Worm (Caenorhabditis elegans) whole organism, L4 larva: ENCODE results near the gene D2023.1.

ENCODE experiments used
- F26F4.8 ChIP-seq: fragments of 200-800 bp; sonication (Bioruptor generic); conservative IDR thresholded peaks from 2 replicates; pipeline ENCODE4 v1.3.6; 2022; ENCODE audit warnings: missing genetic modification characterization, missing compliant biosample characterization
- F37D6.2 ChIP-seq: sonication (generic microtip); optimal IDR thresholded peaks from 2 replicates; lab custom pipeline; 2016; ENCODE audit warnings: mild to moderate bottlenecking, missing genetic modification characterization, missing compliant biosample characterization
- F44E2.7 ChIP-seq: fragments of 200-800 bp; sonication (Bioruptor generic); IDR thresholded peaks from 2 replicates; pipeline ENCODE4 v2.1.2; 2022; ENCODE audit warnings: missing genetic modification characterization, missing compliant biosample characterization
- T20F7.1 ChIP-seq: fragments of 200-800 bp; sonication (Bioruptor generic); optimal IDR thresholded peaks from 2 replicates; lab custom pipeline; 2018; ENCODE audit warnings: mild to moderate bottlenecking, missing genetic modification characterization, missing compliant biosample characterization
- Y105C5A.15 ChIP-seq: fragments of 200-800 bp; sonication (Bioruptor generic); IDR thresholded peaks from 2 replicates; pipeline ENCODE4 v1.3.6; 2022; ENCODE audit warnings: missing genetic modification characterization, missing compliant biosample characterization
- Y75B8A.6 ChIP-seq: fragments of 200-800 bp; sonication (Bioruptor generic); IDR thresholded peaks from 2 replicates; pipeline ENCODE4 v1.3.6; 2022; ENCODE audit warnings: missing genetic modification reagents, missing genetic modification characterization, missing compliant biosample characterization
- ceh-20 ChIP-seq: fragments of 200-800 bp; sonication (Bioruptor generic); IDR thresholded peaks from 2 replicates; pipeline ENCODE4 v1.3.6; 2022; ENCODE audit warnings: missing genetic modification reagents, missing genetic modification characterization, missing compliant biosample characterization
- ceh-32 ChIP-seq: sonication (generic microtip); optimal IDR thresholded peaks from 2 replicates; lab custom pipeline; 2016; ENCODE audit warnings: mild to moderate bottlenecking, missing genetic modification characterization, missing compliant biosample characterization; ENCODE audit not compliant: poor library complexity
- ceh-44 ChIP-seq: fragments of 200-800 bp; sonication (Bioruptor generic); IDR thresholded peaks from 2 replicates; pipeline ENCODE4 v1.3.6; 2022; ENCODE audit warnings: missing genetic modification reagents, missing genetic modification characterization, missing compliant biosample characterization
- ceh-62 ChIP-seq: sonication (generic microtip); optimal IDR thresholded peaks from 2 replicates; lab custom pipeline; 2017; ENCODE audit warnings: missing biosample characterization, missing genetic modification characterization
- ces-1 ChIP-seq: fragments of 150-350 bp; sonication (generic microtip); optimal IDR thresholded peaks from 4 replicates; lab custom pipeline; 2014; ENCODE audit warnings: missing biosample characterization, missing genetic modification reagents, missing genetic modification characterization
- cey-2 ChIP-seq: sonication (generic microtip); optimal IDR thresholded peaks from 3 replicates; lab custom pipeline; 2017; ENCODE audit warnings: missing genetic modification characterization, mild to moderate bottlenecking, missing compliant biosample characterization, antibody characterized with exemption, borderline replicate concordance; ENCODE audit not compliant: insufficient read depth
- ctbp-1 ChIP-seq: fragments of 200-800 bp; sonication (Bioruptor generic); IDR thresholded peaks from 2 replicates; pipeline ENCODE4 v1.3.6; 2022; ENCODE audit warnings: missing genetic modification reagents, missing genetic modification characterization, missing compliant biosample characterization
- daf-12 ChIP-seq: fragments of 150-350 bp; optimal IDR thresholded peaks from 2 replicates; lab custom pipeline; 2014; ENCODE audit warnings: missing biosample characterization, missing genetic modification reagents, missing genetic modification characterization
- daf-19 ChIP-seq: fragments of 200-800 bp; sonication (Bioruptor generic); conservative IDR thresholded peaks from 2 replicates; pipeline ENCODE4 v1.3.6; 2022; ENCODE audit warnings: missing genetic modification characterization, missing compliant biosample characterization
- daf-8 ChIP-seq: fragments of 200-800 bp; sonication (Bioruptor generic); IDR thresholded peaks from 2 replicates; pipeline ENCODE4 v1.3.6; 2022; ENCODE audit warnings: missing genetic modification characterization, missing compliant biosample characterization
- dmd-8 ChIP-seq: fragments of 200-800 bp; sonication (Bioruptor generic); IDR thresholded peaks from 2 replicates; pipeline ENCODE4 v1.3.6; 2022; ENCODE audit warnings: missing genetic modification characterization, missing compliant biosample characterization
- dmd-9 ChIP-seq: fragments of 200-800 bp; sonication (Bioruptor generic); IDR thresholded peaks from 2 replicates; pipeline ENCODE4 v1.3.6; 2022; ENCODE audit warnings: missing genetic modification reagents, missing genetic modification characterization, missing compliant biosample characterization
- egl-43 ChIP-seq: fragments of 200-800 bp; sonication (Bioruptor generic); IDR thresholded peaks from 2 replicates; pipeline ENCODE4 v1.3.6; 2022; ENCODE audit warnings: missing genetic modification reagents, missing genetic modification characterization, missing compliant biosample characterization
- fkh-10 ChIP-seq: fragments of 150-350 bp; optimal IDR thresholded peaks from 2 replicates; lab custom pipeline; 2014; ENCODE audit warnings: missing biosample characterization, missing genetic modification reagents, missing genetic modification characterization
- gei-8 ChIP-seq: fragments of 200-800 bp; sonication (Bioruptor generic); optimal IDR thresholded peaks from 2 replicates; lab custom pipeline; 2018; ENCODE audit warnings: mild to moderate bottlenecking, missing genetic modification characterization, missing compliant biosample characterization
- hlh-30 ChIP-seq: sonication (generic microtip); optimal IDR thresholded peaks from 2 replicates; lab custom pipeline; 2017; ENCODE audit warnings: antibody characterized with exemption, mild to moderate bottlenecking, missing genetic modification characterization, missing compliant biosample characterization; ENCODE audit not compliant: insufficient read depth
- hmg-1.1 ChIP-seq: fragments of 200-800 bp; sonication (Bioruptor generic); IDR thresholded peaks from 2 replicates; pipeline ENCODE4 v1.3.6; 2022; ENCODE audit warnings: missing genetic modification reagents, missing genetic modification characterization, missing compliant biosample characterization
- jun-1 ChIP-seq: fragments of 150-350 bp; optimal IDR thresholded peaks from 2 replicates; lab custom pipeline; 2014; ENCODE audit warnings: missing biosample characterization, missing genetic modification reagents, missing genetic modification characterization
- lim-7 ChIP-seq: fragments of 200-800 bp; sonication (Bioruptor generic); IDR thresholded peaks from 2 replicates; pipeline ENCODE4 v1.3.6; 2022; ENCODE audit warnings: missing genetic modification characterization, missing compliant biosample characterization
- lin-1 ChIP-seq: fragments of 200-800 bp; sonication (Bioruptor generic); IDR thresholded peaks from 2 replicates; pipeline ENCODE4 v1.3.6; 2022; ENCODE audit warnings: missing genetic modification reagents, missing genetic modification characterization, missing compliant biosample characterization
- lin-15B ChIP-seq: fragments of 150-350 bp; sonication (generic microtip); optimal IDR thresholded peaks from 3 replicates; lab custom pipeline; 2014; ENCODE audit warnings: missing biosample characterization, missing genetic modification characterization
- lir-3 ChIP-seq: sonication (generic microtip); optimal IDR thresholded peaks from 2 replicates; lab custom pipeline; 2016; ENCODE audit warnings: mild to moderate bottlenecking, missing genetic modification characterization, missing compliant biosample characterization
- lsy-2 ChIP-seq, 2 experiments: fragments of 150-350 bp in 1 of 2; sonication (generic microtip) in 1 of 2; optimal IDR thresholded peaks; 2 replicates each; lab custom pipeline; 2014 to 2017; ENCODE audit warnings: missing biosample characterization in 2 of 2, missing genetic modification characterization in 2 of 2
- madf-5 ChIP-seq, 2 experiments: fragments of 200-800 bp; sonication (Bioruptor generic); IDR thresholded peaks; 2 replicates each; pipeline ENCODE4 v1.3.6; 2022; ENCODE audit warnings: missing compliant biosample characterization in 2 of 2, missing genetic modification characterization in 2 of 2
- madf-9 ChIP-seq: fragments of 200-800 bp; sonication (Bioruptor generic); conservative IDR thresholded peaks from 2 replicates; pipeline ENCODE4 v1.3.6; 2022; ENCODE audit warnings: missing genetic modification reagents, missing genetic modification characterization, missing compliant biosample characterization
- mep-1 ChIP-seq: fragments of 150-350 bp; sonication (generic microtip); optimal IDR thresholded peaks from 3 replicates; lab custom pipeline; 2014; ENCODE audit warnings: missing biosample characterization, missing genetic modification characterization
- mes-2 ChIP-seq: sonication (generic microtip); optimal IDR thresholded peaks from 2 replicates; lab custom pipeline; 2016; ENCODE audit warnings: missing genotype, mild to moderate bottlenecking, missing genetic modification characterization, missing compliant biosample characterization; ENCODE audit not compliant: poor library complexity, severe bottlenecking
- mxl-2 ChIP-seq: fragments of 200-800 bp; sonication (Bioruptor generic); conservative IDR thresholded peaks from 2 replicates; pipeline ENCODE4 v1.3.6; 2022; ENCODE audit warnings: missing genetic modification reagents, missing genetic modification characterization, missing compliant biosample characterization
- mxl-3 ChIP-seq: fragments of 200-800 bp; sonication (Bioruptor generic); optimal IDR thresholded peaks from 2 replicates; lab custom pipeline; 2018; ENCODE audit warnings: mild to moderate bottlenecking, missing genetic modification characterization, missing compliant biosample characterization
- nhr-102 ChIP-seq: sonication (generic microtip); optimal IDR thresholded peaks from 2 replicates; lab custom pipeline; 2016; ENCODE audit warnings: mild to moderate bottlenecking, missing genetic modification characterization, moderate library complexity, missing compliant biosample characterization
- nhr-111 ChIP-seq: fragments of 200-800 bp; sonication (Bioruptor generic); optimal IDR thresholded peaks from 2 replicates; lab custom pipeline; 2018; ENCODE audit warnings: mild to moderate bottlenecking, missing genetic modification characterization, missing compliant biosample characterization
- nhr-237 ChIP-seq: sonication (generic microtip); optimal IDR thresholded peaks from 2 replicates; lab custom pipeline; 2017; ENCODE audit warnings: missing biosample characterization, missing genetic modification characterization
- nhr-41 ChIP-seq: fragments of 200-800 bp; sonication (Bioruptor generic); IDR thresholded peaks from 2 replicates; pipeline ENCODE4 v1.3.6; 2022; ENCODE audit warnings: missing genetic modification reagents, missing genetic modification characterization, missing compliant biosample characterization
- nhr-48 ChIP-seq: sonication (generic microtip); optimal IDR thresholded peaks from 2 replicates; lab custom pipeline; 2016; ENCODE audit warnings: mild to moderate bottlenecking, missing genetic modification characterization, missing compliant biosample characterization
- rbr-2 ChIP-seq: sonication (generic microtip); optimal IDR thresholded peaks from 2 replicates; lab custom pipeline; 2016; ENCODE audit warnings: missing genotype, missing genetic modification characterization, missing compliant biosample characterization
- saeg-2 ChIP-seq: fragments of 200-800 bp; sonication (Bioruptor generic); IDR thresholded peaks from 2 replicates; pipeline ENCODE4 v1.3.6; 2022; ENCODE audit warnings: missing genetic modification reagents, missing genetic modification characterization, missing compliant biosample characterization
- sdz-12 ChIP-seq: fragments of 200-800 bp; sonication (Bioruptor generic); optimal IDR thresholded peaks from 2 replicates; lab custom pipeline; 2018; ENCODE audit warnings: mild to moderate bottlenecking, missing genetic modification characterization, missing compliant biosample characterization
- snpc-1.2 ChIP-seq: fragments of 200-800 bp; sonication (Bioruptor generic); IDR thresholded peaks from 2 replicates; pipeline ENCODE4 v1.3.6; 2022; ENCODE audit warnings: missing genetic modification reagents, missing genetic modification characterization, missing compliant biosample characterization
- spr-1 ChIP-seq: sonication (generic microtip); optimal IDR thresholded peaks from 2 replicates; lab custom pipeline; 2016; ENCODE audit warnings: mild to moderate bottlenecking, missing genetic modification characterization, missing compliant biosample characterization
- spr-3 ChIP-seq: fragments of 200-800 bp; sonication (Bioruptor generic); optimal IDR thresholded peaks from 2 replicates; lab custom pipeline; 2018; ENCODE audit warnings: mild to moderate bottlenecking, missing genetic modification characterization, missing compliant biosample characterization
- unc-130 ChIP-seq: sonication (generic microtip); optimal IDR thresholded peaks from 2 replicates; lab custom pipeline; 2016; ENCODE audit warnings: missing genetic modification reagents, missing genetic modification characterization, missing compliant biosample characterization
- unc-39 ChIP-seq: sonication (generic microtip); optimal IDR thresholded peaks from 2 replicates; lab custom pipeline; 2017; ENCODE audit warnings: missing biosample characterization, missing genetic modification characterization
- zag-1 ChIP-seq: fragments of 150-350 bp; optimal IDR thresholded peaks from 2 replicates; lab custom pipeline; 2014; ENCODE audit warnings: missing biosample characterization, missing genetic modification characterization
- zfp-2 ChIP-seq: sonication (generic microtip); optimal IDR thresholded peaks from 2 replicates; lab custom pipeline; 2016; ENCODE audit warnings: mild to moderate bottlenecking, missing genetic modification characterization, missing compliant biosample characterization
- zfp-3 ChIP-seq: fragments of 200-800 bp; sonication (Bioruptor generic); conservative IDR thresholded peaks from 2 replicates; pipeline ENCODE4 v1.3.6; 2022; ENCODE audit warnings: missing genetic modification reagents, missing genetic modification characterization, missing compliant biosample characterization

The D2023.1 gene

DNA sequence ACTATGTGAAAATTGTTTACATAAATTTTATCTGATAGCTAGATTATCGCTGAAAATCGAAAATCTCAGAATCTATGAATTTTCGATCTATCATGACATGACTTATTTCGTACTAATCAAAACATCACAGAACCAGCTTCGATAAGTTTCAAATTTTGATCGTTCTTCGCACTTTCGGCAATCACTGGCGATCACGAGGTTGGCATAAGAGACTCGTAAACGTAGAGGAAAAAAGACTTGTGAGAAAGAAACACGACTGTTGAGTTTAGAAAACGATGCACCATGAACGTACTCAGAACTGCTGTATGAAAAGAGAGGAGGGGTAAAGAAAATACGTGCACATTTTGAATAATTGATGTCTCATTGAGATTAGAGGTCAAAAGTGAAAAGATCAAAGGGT is 34.6 kb downstream of the D2023.1 start (continued):
- TF ChIP-seq madf-5 (GFP tag; IDR thresholded peaks at IDR 0.05; lab: Robert Waterston, UW) (no peak), sdz-12 (GFP tag; lab: Kevin White, UChicago) (no peak), gei-8 (no peak), rbr-2 (tag; lab: Kevin White, UChicago) (no peak), Y75B8A.6 (GFP tag; lab: Robert Waterston, UW) (0 out of 2 replicates have a peak, but pooled peaks have one; percentile 66), mxl-3 (GFP tag; lab: Kevin White, UChicago) (peak; percentile 42), fkh-10 (GFP tag; lab: Kevin White, UChicago) (no peak), unc-130 (GFP tag; lab: Kevin White, UChicago) (no peak), ceh-20 (peak; percentile 63; the same call in 1 of the 2 replicates), spr-3 (no peak), saeg-2 (GFP tag; lab: Robert Waterston, UW) (no peak), daf-12 (tag; lab: Kevin White, UChicago) (no peak), lin-15B (tag; lab: Kevin White, UChicago) (no peak), zfp-2 (tag; lab: Kevin White, UChicago) (no peak), nhr-102 (tag; lab: Kevin White, UChicago) (peak; percentile 60), T20F7.1 (GFP tag; lab: Kevin White, UChicago) (peak; percentile 14), F44E2.7 (GFP tag; lab: Robert Waterston, UW) (no peak), nhr-111 (GFP tag; lab: Kevin White, UChicago) (no peak), F26F4.8 (GFP tag; lab: Robert Waterston, UW) (no peak), lim-7 (GFP tag; lab: Robert Waterston, UW) (no peak), hmg-1.1 (GFP tag; lab: Robert Waterston, UW) (peak; percentile 43), madf-9 (no peak), daf-8 (GFP tag; lab: Robert Waterston, UW) (no peak), dmd-9 (GFP tag; lab: Robert Waterston, UW) (no peak), ces-1 (GFP tag; lab: Kevin White, UChicago) (no peak), mep-1 (peak; percentile 79), snpc-1.2 (GFP tag; lab: Robert Waterston, UW) (no peak), lin-1 (GFP tag; lab: Robert Waterston, UW) (peak; percentile 72; the same call in 1 of the 2 replicates), cey-2 (peak; percentile 30), unc-39 (tag; lab: Kevin White, UChicago) (no peak), nhr-237 (tag; lab: Kevin White, UChicago) (no peak), Y105C5A.15 (GFP tag; lab: Robert Waterston, UW) (no peak), spr-1 (tag; lab: Kevin White, UChicago) (peak; percentile 1), dmd-8 (GFP tag; lab: Robert Waterston, UW) (no peak), egl-43 (GFP tag; lab: Robert Waterston, UW) (no peak), ceh-44 (GFP tag; lab: Robert Waterston, UW) (no peak), zfp-3 (GFP tag; lab: Robert Waterston, UW) (0 out of 2 replicates have a peak, but pooled peaks have one; percentile 26), daf-19 (no peak), mxl-2 (GFP tag; lab: Robert Waterston, UW) (no peak), ctbp-1 (GFP tag; lab: Robert Waterston, UW) (no peak), jun-1 (tag; lab: Kevin White, UChicago) (peak; percentile 20), ceh-32 (no peak), mes-2 (tag; lab: Kevin White, UChicago) (peak; percentile 52), ceh-62 (tag; lab: Kevin White, UChicago) (no peak), F37D6.2 (tag; lab: Kevin White, UChicago) (no peak), hlh-30 (tag; lab: Kevin White, UChicago) (peak; percentile 95), nhr-41 (GFP tag; lab: Robert Waterston, UW) (peak; percentile 57; the same call in 1 of the 2 replicates), nhr-48 (tag; lab: Kevin White, UChicago) (peak; percentile 95), lsy-2 (tag; optimal IDR thresholded peaks at IDR 0.05; lab: Kevin White, UChicago) (peak in 1 of 2 experiments; percentile 76), lir-3 (tag; lab: Kevin White, UChicago) (no peak), zag-1 (tag; lab: Kevin White, UChicago) (no peak)
